Fruit fly (Drosophila melanogaster): ENCODE data around the gene CG34357.

The CG34357 gene

DNA sequence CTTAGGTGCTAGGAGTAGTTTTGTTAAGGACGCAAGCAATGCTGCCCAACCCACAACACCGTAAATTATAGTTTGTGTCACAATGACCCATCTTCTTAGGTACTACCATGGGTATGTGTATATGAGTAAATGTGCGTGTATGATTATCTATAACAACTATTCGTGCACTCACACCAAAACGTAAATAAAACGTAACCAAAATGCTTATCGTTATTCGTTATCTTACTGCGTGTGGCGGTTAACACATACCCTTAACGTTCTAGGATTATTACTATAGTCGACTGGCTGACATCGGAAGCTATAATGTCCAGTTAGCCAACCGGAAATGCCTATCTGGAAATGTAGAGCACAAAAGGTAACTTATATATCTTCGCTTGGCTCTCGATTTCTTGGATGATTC lies 112.8 kb downstream of the CG34357 start:
- no peak for TF ChIP-seq noc (tag; optimal IDR thresholded peaks at IDR 0.05)
